Worm (Caenorhabditis elegans): Measurements from ENCODE around the gene ptrg-1.

ce11 chrIV:10155475-10155874 is 38.8 kb downstream of the ptrg-1 start, which contains the start of gene ttr-54:
- TF ChIP-seq ztf-29 (GFP tag; IDR thresholded peaks at IDR 0.05) (no peak), med-1 (GFP tag; optimal IDR thresholded peaks at IDR 0.05; ENCODE audit: insufficient read depth) (no peak), flt-1 (GFP tag; IDR thresholded peaks at IDR 0.05) (no peak), ztf-23 (GFP tag; IDR thresholded peaks at IDR 0.05) (no peak), tab-1 (GFP tag; IDR thresholded peaks at IDR 0.05) (no peak), T22C8.4 (GFP tag; IDR thresholded peaks at IDR 0.05) (no peak)
